Worm (Caenorhabditis elegans): ENCODE measurements around the gene F20G2.1.

- no peak for TF ChIP-seq mep-1 (tag; optimal IDR thresholded peaks at IDR 0.05)
- no peak for TF ChIP-seq snpc-4 (tag; optimal IDR thresholded peaks at IDR 0.05)
- TF ChIP-seq cnd-1 (tag; optimal IDR thresholded peaks at IDR 0.05), result no peak
- TF ChIP-seq sem-2 (GFP tag; optimal IDR thresholded peaks at IDR 0.05), result no peak
- no peak for TF ChIP-seq nhr-76 (tag; optimal IDR thresholded peaks at IDR 0.05)
- no peak for TF ChIP-seq nhr-28 (tag; optimal IDR thresholded peaks at IDR 0.05)
- TF ChIP-seq pha-4 (tag; optimal IDR thresholded peaks at IDR 0.05), result no peak
- no peak for TF ChIP-seq unc-62 (GFP tag; optimal IDR thresholded peaks at IDR 0.05)
- TF ChIP-seq ces-1 (GFP tag; optimal IDR thresholded peaks at IDR 0.05), result no peak
- no peak for TF ChIP-seq mls-2 (tag; optimal IDR thresholded peaks at IDR 0.05)
Observed at ce11 chrV:13799190-13799589, 45.8 kb upstream of the F20G2.1 start.
